Worm (Caenorhabditis elegans): Measurements from ENCODE around the gene ani-3.

Gene ani-3

ce11 chrV:19719253-19719652 lies 21.7 kb downstream of the ani-3 start, which contains the start of gene Y116F11A.6:
Y116F11A.6 (plus strand) TSS chrV:19719553.
- TF ChIP-seq med-1 (GFP tag; optimal IDR thresholded peaks at IDR 0.05; ENCODE audit: insufficient read depth) = no peak
- TF ChIP-seq ref-1 (GFP tag; conservative IDR thresholded peaks at IDR 0.05) = no peak
- TF ChIP-seq ztf-23 (GFP tag; IDR thresholded peaks at IDR 0.05) = no peak
- no peak for TF ChIP-seq cog-1 (tag; optimal IDR thresholded peaks at IDR 0.05)
- TF ChIP-seq tab-1 (GFP tag; IDR thresholded peaks at IDR 0.05) = no peak
- TF ChIP-seq flt-1 (GFP tag; IDR thresholded peaks at IDR 0.05) = no peak

ce11 chrV:19722881-19723280 lies 25.3 kb downstream of the ani-3 start:
- TF ChIP-seq ztf-29 (GFP tag; IDR thresholded peaks at IDR 0.05) (peak; percentile 64; the same call in 1 of the 2 replicates), ref-1 (GFP tag; conservative IDR thresholded peaks at IDR 0.05) (peak; percentile 52; the same call in 1 of the 2 replicates), med-1 (GFP tag; optimal IDR thresholded peaks at IDR 0.05; ENCODE audit: insufficient read depth) (peak; percentile 42), klf-2 (GFP tag; conservative IDR thresholded peaks at IDR 0.05) (0 out of 2 replicates have a peak, but pooled peaks have one; percentile 32), tab-1 (GFP tag; IDR thresholded peaks at IDR 0.05) (peak; percentile 85), cog-1 (tag; optimal IDR thresholded peaks at IDR 0.05) (no peak), T22C8.4 (GFP tag; IDR thresholded peaks at IDR 0.05) (peak; percentile 72), ztf-23 (GFP tag; IDR thresholded peaks at IDR 0.05) (peak; percentile 86), flt-1 (GFP tag; IDR thresholded peaks at IDR 0.05) (peak; percentile 93)

ce11 chrV:19724589-19724988 lies 27.1 kb downstream of the ani-3 start:
- TF ChIP-seq ztf-29 (GFP tag; IDR thresholded peaks at IDR 0.05) (no peak), T22C8.4 (GFP tag; IDR thresholded peaks at IDR 0.05) (no peak), ztf-23 (GFP tag; IDR thresholded peaks at IDR 0.05) (no peak), klf-2 (GFP tag; conservative IDR thresholded peaks at IDR 0.05) (no peak), ref-1 (GFP tag; conservative IDR thresholded peaks at IDR 0.05) (no peak), flt-1 (GFP tag; IDR thresholded peaks at IDR 0.05) (no peak), tab-1 (GFP tag; IDR thresholded peaks at IDR 0.05) (no peak), med-1 (GFP tag; optimal IDR thresholded peaks at IDR 0.05; ENCODE audit: insufficient read depth) (no peak), cog-1 (tag; optimal IDR thresholded peaks at IDR 0.05) (no peak)

- no peak for TF ChIP-seq ref-1 (GFP tag; conservative IDR thresholded peaks at IDR 0.05)
- no peak for TF ChIP-seq T22C8.4 (GFP tag; IDR thresholded peaks at IDR 0.05)
- TF ChIP-seq ztf-29 (GFP tag; IDR thresholded peaks at IDR 0.05) = no peak
- TF ChIP-seq med-1 (GFP tag; optimal IDR thresholded peaks at IDR 0.05; ENCODE audit: insufficient read depth) = no peak
- TF ChIP-seq cog-1 (tag; optimal IDR thresholded peaks at IDR 0.05) = no peak
Observed at ce11 chrV:19727990-19728389, 30.5 kb downstream of the ani-3 start.

DNA sequence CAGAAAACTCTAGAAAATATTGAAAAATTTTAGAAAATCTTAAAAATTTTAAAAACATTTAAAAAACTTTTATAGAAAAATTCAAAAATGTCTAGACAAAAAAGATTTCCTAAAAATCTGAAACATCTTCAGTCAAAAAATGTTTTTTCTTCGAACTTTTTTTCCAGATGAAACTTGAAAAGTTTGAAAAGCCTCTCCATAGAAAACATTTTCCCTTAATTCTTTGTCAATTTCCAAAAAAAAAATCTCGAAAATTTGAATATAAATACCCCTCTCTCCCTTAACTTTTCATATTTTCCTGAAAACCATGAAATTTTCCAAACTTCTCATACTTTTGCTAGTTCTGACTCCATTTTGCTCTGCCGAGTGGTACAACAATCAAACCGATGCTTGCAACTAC lies 31.2 kb downstream of the ani-3 start, which contains the start of gene Y116F11A.3:
TSS of gene Y116F11A.3 (plus strand) at position 301 of the 400 bp plus-strand sequence.
- TF ChIP-seq T22C8.4 (GFP tag; IDR thresholded peaks at IDR 0.05) = no peak
- no peak for TF ChIP-seq tab-1 (GFP tag; IDR thresholded peaks at IDR 0.05)
- TF ChIP-seq ztf-29 (GFP tag; IDR thresholded peaks at IDR 0.05) = no peak
- TF ChIP-seq flt-1 (GFP tag; IDR thresholded peaks at IDR 0.05) = no peak
- TF ChIP-seq klf-2 (GFP tag; conservative IDR thresholded peaks at IDR 0.05) = no peak
- no peak for TF ChIP-seq ref-1 (GFP tag; conservative IDR thresholded peaks at IDR 0.05)
- TF ChIP-seq ztf-23 (GFP tag; IDR thresholded peaks at IDR 0.05) = no peak
- no peak for TF ChIP-seq med-1 (GFP tag; optimal IDR thresholded peaks at IDR 0.05; ENCODE audit: insufficient read depth)
- no peak for TF ChIP-seq cog-1 (tag; optimal IDR thresholded peaks at IDR 0.05)

DNA sequence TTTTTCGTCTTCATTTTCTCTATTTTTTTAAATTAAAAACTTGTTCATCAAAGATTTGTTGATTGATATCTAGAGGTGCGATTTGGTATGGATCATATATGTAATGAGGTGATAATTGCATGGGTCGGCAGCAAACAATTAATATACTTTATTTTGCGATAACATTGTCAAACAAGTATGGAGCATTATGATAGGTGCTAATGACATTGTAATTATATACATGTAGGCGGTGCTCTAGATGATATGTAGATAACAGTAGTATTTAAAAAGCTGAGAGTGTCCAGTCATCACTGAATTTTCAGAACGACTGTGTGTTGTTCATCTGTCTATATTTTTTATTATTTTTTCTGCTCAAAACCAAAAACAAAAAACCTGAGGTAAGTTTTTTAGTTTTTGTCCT lies 32.7 kb downstream of the ani-3 start, which contains the start of gene Y116F11A.1:
TSS of gene Y116F11A.1 (plus strand) at position 301 of the 400 bp plus-strand sequence.
- no peak for TF ChIP-seq T22C8.4 (GFP tag; IDR thresholded peaks at IDR 0.05)

DNA sequence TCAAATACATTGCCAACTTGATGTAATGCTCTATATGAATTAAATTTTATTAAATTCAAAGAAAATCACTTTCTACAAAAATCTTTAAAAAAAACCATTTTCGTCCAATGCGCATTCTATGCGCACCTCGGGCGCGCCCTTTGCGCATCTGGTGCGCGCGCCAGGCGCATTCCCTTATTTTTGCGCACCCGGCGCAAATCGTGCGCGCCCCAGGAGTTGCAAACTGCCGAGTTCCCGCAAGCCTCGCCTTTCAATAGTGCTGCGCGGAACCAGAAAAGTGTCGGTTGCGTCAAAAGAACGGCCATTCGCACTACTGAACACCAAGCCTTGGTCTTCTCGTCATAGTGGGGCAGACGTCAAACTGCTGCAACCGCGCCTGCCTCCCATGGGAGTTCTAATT lies 36.2 kb downstream of the ani-3 start:
- TF ChIP-seq flt-1 (GFP tag; IDR thresholded peaks at IDR 0.05) (no peak), T22C8.4 (GFP tag; IDR thresholded peaks at IDR 0.05) (no peak), cog-1 (tag; optimal IDR thresholded peaks at IDR 0.05) (no peak), ztf-23 (GFP tag; IDR thresholded peaks at IDR 0.05) (no peak), tab-1 (GFP tag; IDR thresholded peaks at IDR 0.05) (no peak), ref-1 (GFP tag; conservative IDR thresholded peaks at IDR 0.05) (no peak), med-1 (GFP tag; optimal IDR thresholded peaks at IDR 0.05; ENCODE audit: insufficient read depth) (no peak), klf-2 (GFP tag; conservative IDR thresholded peaks at IDR 0.05) (no peak)

ce11 chrV:19737458-19737857 lies 39.9 kb downstream of the ani-3 start, which contains the start of gene W04E12.7:
W04E12.7 (minus strand) TSS chrV:19737558.
- no peak for TF ChIP-seq ztf-23 (GFP tag; IDR thresholded peaks at IDR 0.05)
- no peak for TF ChIP-seq cog-1 (tag; optimal IDR thresholded peaks at IDR 0.05)
- no peak for TF ChIP-seq med-1 (GFP tag; optimal IDR thresholded peaks at IDR 0.05; ENCODE audit: insufficient read depth)
- no peak for TF ChIP-seq klf-2 (GFP tag; conservative IDR thresholded peaks at IDR 0.05)

DNA sequence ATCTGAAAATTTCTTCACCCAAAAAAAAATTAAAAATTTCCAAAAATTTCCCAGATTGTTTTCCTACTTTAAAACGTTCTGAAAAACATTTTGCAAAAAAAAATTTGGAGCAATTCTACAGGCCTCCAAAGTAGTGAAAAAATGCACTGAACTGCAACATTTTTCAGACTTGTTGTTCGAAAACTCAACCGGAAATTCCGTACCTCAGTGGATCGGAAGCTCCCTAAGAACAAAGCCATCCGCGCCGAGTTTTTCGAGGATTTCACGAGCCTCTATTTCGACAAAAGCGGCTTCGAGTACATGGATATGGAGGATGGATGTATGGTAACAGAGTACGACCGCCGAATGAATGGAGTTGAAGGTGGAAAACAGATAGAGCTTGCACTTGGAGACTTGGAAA lies 40.6 kb downstream of the ani-3 start, which contains the start of gene fbxa-131:
TSS of gene fbxa-131 (plus strand) at position 301 of the 400 bp plus-strand sequence.
- TF ChIP-seq tab-1 (GFP tag; IDR thresholded peaks at IDR 0.05) = no peak
- TF ChIP-seq T22C8.4 (GFP tag; IDR thresholded peaks at IDR 0.05) = no peak
- TF ChIP-seq ztf-23 (GFP tag; IDR thresholded peaks at IDR 0.05) = no peak
- no peak for TF ChIP-seq med-1 (GFP tag; optimal IDR thresholded peaks at IDR 0.05; ENCODE audit: insufficient read depth)
- no peak for TF ChIP-seq cog-1 (tag; optimal IDR thresholded peaks at IDR 0.05)
- TF ChIP-seq klf-2 (GFP tag; conservative IDR thresholded peaks at IDR 0.05) = no peak
- no peak for TF ChIP-seq flt-1 (GFP tag; IDR thresholded peaks at IDR 0.05)
- no peak for TF ChIP-seq ref-1 (GFP tag; conservative IDR thresholded peaks at IDR 0.05)
- no peak for TF ChIP-seq ztf-29 (GFP tag; IDR thresholded peaks at IDR 0.05)

- TF ChIP-seq ztf-23 (GFP tag; IDR thresholded peaks at IDR 0.05) (no peak), T22C8.4 (GFP tag; IDR thresholded peaks at IDR 0.05) (peak; percentile 52; the same call in 1 of the 2 replicates)
Observed at ce11 chrV:19741034-19741433, 43.5 kb downstream of the ani-3 start, which contains the start of gene W04E12.2. W04E12.2 (minus strand) TSS chrV:19741134.

Measured in whole organism, midembryonic.